Worm (Caenorhabditis elegans) whole organism, L4 larva: ENCODE data around the gene C09G9.3.

ENCODE experiments used
- aly-2 ChIP-seq: sonication (generic microtip); optimal IDR thresholded peaks from 2 replicates; lab custom pipeline; 2018; ENCODE audit warnings: missing biosample characterization, missing genetic modification characterization
- fos-1 ChIP-seq: fragments of 150-350 bp; optimal IDR thresholded peaks from 2 replicates; lab custom pipeline; 2014; ENCODE audit warnings: missing biosample characterization, missing genetic modification characterization
- hlh-30 ChIP-seq: sonication (generic microtip); optimal IDR thresholded peaks from 2 replicates; lab custom pipeline; 2017; ENCODE audit warnings: antibody characterized with exemption, mild to moderate bottlenecking, missing genetic modification characterization, missing compliant biosample characterization; ENCODE audit not compliant: insufficient read depth
- nhr-10 ChIP-seq: fragments of 150-350 bp; optimal IDR thresholded peaks from 2 replicates; lab custom pipeline; 2014; ENCODE audit warnings: missing biosample characterization, missing genetic modification characterization
- unc-62 ChIP-seq, 3 experiments: fragments of 150-350 bp in 1 of 3; sonication (generic microtip); optimal IDR thresholded peaks in 2 of 3; peaks in 1 of 3; 1 replicate in 1 of 3; 2 replicates in 2 of 3; lab custom pipeline; 2014 to 2017; ENCODE audit warnings: missing biosample characterization in 3 of 3, missing genetic modification characterization in 3 of 3, missing genetic modification reagents in 3 of 3, missing genotype in 1 of 3
- ztf-7 ChIP-seq: fragments of 150-350 bp; optimal IDR thresholded peaks from 2 replicates; lab custom pipeline; 2014; ENCODE audit warnings: missing biosample characterization, missing genetic modification characterization

DNA sequence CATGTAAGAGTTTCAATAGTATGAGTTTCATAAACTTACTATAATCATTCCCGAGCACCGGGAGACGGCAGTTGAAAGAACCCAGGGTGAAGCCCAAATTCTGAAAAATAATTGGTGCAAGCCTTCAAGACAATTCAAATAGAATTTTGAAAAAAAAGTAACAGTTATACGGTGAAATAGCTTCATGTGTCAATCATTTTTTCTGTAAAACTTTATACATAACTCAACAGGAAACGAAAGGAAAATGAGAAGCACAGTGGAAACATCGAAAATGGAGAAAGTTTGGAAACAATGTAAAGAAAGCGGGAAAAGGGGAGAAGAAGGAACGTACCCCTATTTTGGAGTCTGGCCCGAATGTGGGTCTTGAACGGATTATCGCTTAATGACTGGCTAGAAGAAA is at the start of gene C09G9.3:
- TF ChIP-seq nhr-10 (tag; lab: Kevin White, UChicago) (no peak), aly-2 (tag; lab: Kevin White, UChicago) (no peak), fos-1 (tag; lab: Kevin White, UChicago) (no peak), unc-62 (GFP tag; optimal IDR thresholded peaks at IDR 0.05 in 1 of 2; lab: Kevin White, UChicago) (no peak), unc-62 (tag; optimal IDR thresholded peaks at IDR 0.05; lab: Kevin White, UChicago) (no peak), ztf-7 (tag; lab: Kevin White, UChicago) (no peak), hlh-30 (no peak)
